Fruit fly (Drosophila melanogaster) whole organism, prepupa: ENCODE measurements around the gene CG14079.
A peak's percentile ranks its signal among the peaks of the same experiment; 100 is the strongest.

Experiments
- CG10631 ChIP-seq: fragments of 200-800 bp; sonication (Bioruptor generic); optimal IDR thresholded peaks from 2 replicates; lab custom pipeline; 2016; ENCODE audit warnings: missing biosample characterization, missing genetic modification characterization
- CG10669 ChIP-seq: fragments of 200-800 bp; sonication (Bioruptor generic); optimal IDR thresholded peaks from 3 replicates; lab custom pipeline; 2018; ENCODE audit warnings: missing biosample characterization, mild to moderate bottlenecking, missing genetic modification characterization, moderate library complexity
- CG11294 ChIP-seq: fragments of 200-800 bp; sonication (Bioruptor generic); IDR thresholded peaks from 2 replicates; pipeline ENCODE4 v1.3.6; 2022; ENCODE audit warnings: missing biosample characterization, missing genetic modification characterization
- CG11762 ChIP-seq: fragments of 200-800 bp; sonication (Bioruptor generic); optimal IDR thresholded peaks from 3 replicates; lab custom pipeline; 2016; ENCODE audit warnings: missing biosample characterization, missing genetic modification characterization; ENCODE audit not compliant: insufficient read depth
- CG11902 ChIP-seq: fragments of 200-800 bp; sonication (Bioruptor generic); optimal IDR thresholded peaks from 3 replicates; lab custom pipeline; 2016; ENCODE audit warnings: missing biosample characterization, missing genetic modification characterization
- CG15336 ChIP-seq: fragments of 200-800 bp; sonication (Bioruptor generic); IDR thresholded peaks from 2 replicates; pipeline ENCODE4 v1.3.6; 2022; ENCODE audit warnings: missing biosample characterization, missing genetic modification characterization
- CG1621 ChIP-seq: fragments of 200-800 bp; sonication (Bioruptor generic); optimal IDR thresholded peaks from 3 replicates; lab custom pipeline; 2018; ENCODE audit warnings: missing biosample characterization, mild to moderate bottlenecking, missing genetic modification characterization
- CG16779 ChIP-seq: fragments of 200-800 bp; sonication (Bioruptor generic); optimal IDR thresholded peaks from 3 replicates; lab custom pipeline; 2017; ENCODE audit warnings: missing biosample characterization, mild to moderate bottlenecking, missing genetic modification characterization
- CG32006 ChIP-seq: fragments of 200-800 bp; sonication (Bioruptor generic); optimal IDR thresholded peaks from 3 replicates; lab custom pipeline; 2017; ENCODE audit warnings: missing biosample characterization, mild to moderate bottlenecking, missing genetic modification characterization
- CG34406 ChIP-seq: fragments of 200-800 bp; sonication (Bioruptor generic); optimal IDR thresholded peaks from 3 replicates; lab custom pipeline; 2016; ENCODE audit warnings: missing biosample characterization, missing genetic modification characterization
- CG6163 ChIP-seq: fragments of 200-800 bp; sonication (Bioruptor generic); IDR thresholded peaks from 3 replicates; pipeline ENCODE4 v1.3.6; 2022; ENCODE audit warnings: missing biosample characterization, missing genetic modification characterization
- CG6276 ChIP-seq: fragments of 200-800 bp; sonication (Bioruptor generic); optimal IDR thresholded peaks from 2 replicates; lab custom pipeline; 2017; ENCODE audit warnings: missing biosample characterization, mild to moderate bottlenecking, missing genetic modification characterization
- CG6792 ChIP-seq: fragments of 200-800 bp; sonication (Bioruptor generic); optimal IDR thresholded peaks from 3 replicates; lab custom pipeline; 2016; ENCODE audit warnings: missing biosample characterization, missing genetic modification characterization
- CG6808 ChIP-seq: fragments of 200-800 bp; sonication (Bioruptor generic); optimal IDR thresholded peaks from 3 replicates; lab custom pipeline; 2017; ENCODE audit warnings: missing biosample characterization, missing genetic modification characterization, mild to moderate bottlenecking, moderate library complexity, missing genetic modification reagents
- CG6854 ChIP-seq: fragments of 200-800 bp; sonication (Bioruptor generic); optimal IDR thresholded peaks from 2 replicates; lab custom pipeline; 2017; ENCODE audit warnings: missing biosample characterization, mild to moderate bottlenecking, missing genetic modification characterization
- CG8119 ChIP-seq: fragments of 200-800 bp; sonication (Bioruptor generic); IDR thresholded peaks from 3 replicates; pipeline ENCODE4 v1.3.6; 2022; ENCODE audit warnings: missing biosample characterization, missing genetic modification characterization
- CG8319 ChIP-seq: fragments of 200-800 bp; sonication (Bioruptor generic); optimal IDR thresholded peaks from 3 replicates; lab custom pipeline; 2016; ENCODE audit warnings: missing biosample characterization, missing genetic modification characterization
- CG8632 ChIP-seq: fragments of 200-800 bp; sonication (Bioruptor generic); optimal IDR thresholded peaks from 3 replicates; lab custom pipeline; 2016; ENCODE audit warnings: missing biosample characterization, missing genetic modification characterization
- CG9139 ChIP-seq: fragments of 200-800 bp; sonication (Bioruptor generic); optimal IDR thresholded peaks from 3 replicates; lab custom pipeline; 2017; ENCODE audit warnings: missing biosample characterization, mild to moderate bottlenecking, missing genetic modification characterization
- Eip75B ChIP-seq: fragments of 200-800 bp; sonication (Bioruptor generic); optimal IDR thresholded peaks from 3 replicates; lab custom pipeline; 2016; ENCODE audit warnings: missing biosample characterization, missing genetic modification characterization
- Eip78C ChIP-seq: fragments of 200-800 bp; sonication (Bioruptor generic); peaks from one replicate; lab custom pipeline; 2016; ENCODE audit warnings: missing biosample characterization, missing genetic modification characterization
- Eip93F ChIP-seq: fragments of 200-800 bp; sonication (Bioruptor generic); optimal IDR thresholded peaks from 2 replicates; lab custom pipeline; 2016; ENCODE audit warnings: missing biosample characterization, mild to moderate bottlenecking, missing genetic modification characterization
- Ets21C ChIP-seq: fragments of 200-800 bp; sonication (Bioruptor generic); optimal IDR thresholded peaks from 3 replicates; lab custom pipeline; 2016; ENCODE audit warnings: missing biosample characterization, missing genetic modification characterization
- Ets96B ChIP-seq: fragments of 200-800 bp; optimal IDR thresholded peaks from 2 replicates; lab custom pipeline; 2019; ENCODE audit warnings: missing biosample characterization, mild to moderate bottlenecking, missing genetic modification characterization, moderate library complexity
- Gug ChIP-seq: fragments of 200-800 bp; sonication (Bioruptor generic); IDR thresholded peaks from 2 replicates; pipeline ENCODE4 v1.3.6; 2022; ENCODE audit warnings: missing biosample characterization, missing genetic modification characterization
- Hr38 ChIP-seq: sonication (Bioruptor generic); optimal IDR thresholded peaks from 2 replicates; lab custom pipeline; 2016; ENCODE audit warnings: missing biosample characterization, missing genetic modification characterization
- Hr39 ChIP-seq: fragments of 200-800 bp; sonication (Bioruptor generic); optimal IDR thresholded peaks from 2 replicates; lab custom pipeline; 2016; ENCODE audit warnings: missing biosample characterization, missing genetic modification characterization
- Hr4 ChIP-seq: fragments of 200-800 bp; sonication (Bioruptor generic); optimal IDR thresholded peaks from 3 replicates; lab custom pipeline; 2016; ENCODE audit warnings: missing biosample characterization, missing genetic modification characterization
- Lpt ChIP-seq: fragments of 200-800 bp; sonication (Bioruptor generic); optimal IDR thresholded peaks from 3 replicates; lab custom pipeline; 2016; ENCODE audit warnings: missing biosample characterization, missing genetic modification characterization
- Met ChIP-seq: fragments of 200-800 bp; sonication (Bioruptor generic); optimal IDR thresholded peaks from 3 replicates; lab custom pipeline; 2016; ENCODE audit warnings: missing biosample characterization, missing genetic modification characterization
- OdsH ChIP-seq: fragments of 200-800 bp; sonication (Bioruptor generic); optimal IDR thresholded peaks from 3 replicates; lab custom pipeline; 2016; ENCODE audit warnings: missing biosample characterization, missing genetic modification characterization
- Sox102F ChIP-seq: fragments of 200-800 bp; sonication (Bioruptor generic); optimal IDR thresholded peaks from 2 replicates; lab custom pipeline; 2016; ENCODE audit warnings: missing biosample characterization, mild to moderate bottlenecking, missing genetic modification characterization
- Sox14 ChIP-seq: fragments of 200-800 bp; sonication (Bioruptor generic); optimal IDR thresholded peaks from 3 replicates; lab custom pipeline; 2016; ENCODE audit warnings: missing biosample characterization, missing genetic modification characterization
- Sox15 ChIP-seq: fragments of 200-800 bp; sonication (Bioruptor generic); optimal IDR thresholded peaks from 3 replicates; lab custom pipeline; 2016; ENCODE audit warnings: missing biosample characterization, missing genetic modification characterization
- achi ChIP-seq: fragments of 200-800 bp; sonication (Bioruptor generic); optimal IDR thresholded peaks from 3 replicates; lab custom pipeline; 2016; ENCODE audit warnings: missing biosample characterization, missing genetic modification characterization
- acj6 ChIP-seq: fragments of 200-800 bp; sonication (Bioruptor generic); optimal IDR thresholded peaks from 3 replicates; lab custom pipeline; 2016; ENCODE audit warnings: missing biosample characterization, missing genetic modification characterization
- cyc ChIP-seq: fragments of 200-800 bp; sonication (Bioruptor generic); optimal IDR thresholded peaks from 3 replicates; lab custom pipeline; 2016; ENCODE audit warnings: missing biosample characterization, missing genetic modification characterization
- dac ChIP-seq: fragments of 200-800 bp; sonication (Bioruptor generic); optimal IDR thresholded peaks from 2 replicates; lab custom pipeline; 2017; ENCODE audit warnings: missing biosample characterization, mild to moderate bottlenecking, missing genetic modification characterization
- dsx ChIP-seq: fragments of 200-800 bp; optimal IDR thresholded peaks from 3 replicates; lab custom pipeline; 2019; ENCODE audit warnings: missing biosample characterization, mild to moderate bottlenecking, missing genetic modification characterization, moderate library complexity; ENCODE audit not compliant: poor library complexity, severe bottlenecking
- eg ChIP-seq: fragments of 200-800 bp; sonication (Bioruptor generic); IDR thresholded peaks from 3 replicates; pipeline ENCODE4 v1.3.6; 2022; ENCODE audit warnings: missing biosample characterization, missing genetic modification characterization
- esn ChIP-seq: fragments of 200-800 bp; sonication (Bioruptor generic); optimal IDR thresholded peaks from 2 replicates; lab custom pipeline; 2016; ENCODE audit warnings: missing biosample characterization, mild to moderate bottlenecking, missing genetic modification characterization, moderate library complexity
- fd59A ChIP-seq: fragments of 200-800 bp; sonication (Bioruptor generic); optimal IDR thresholded peaks from 2 replicates; lab custom pipeline; 2017; ENCODE audit warnings: missing biosample characterization, mild to moderate bottlenecking, missing genetic modification characterization, missing genetic modification reagents
- fd85E ChIP-seq: fragments of 200-800 bp; sonication (Bioruptor generic); optimal IDR thresholded peaks from 3 replicates; lab custom pipeline; 2016; ENCODE audit warnings: missing biosample characterization, missing genetic modification characterization
- fkh ChIP-seq: fragments of 200-800 bp; sonication (Bioruptor generic); optimal IDR thresholded peaks from 3 replicates; lab custom pipeline; 2017; ENCODE audit warnings: missing biosample characterization, mild to moderate bottlenecking, missing genetic modification characterization, moderate library complexity
- lz ChIP-seq: fragments of 200-800 bp; sonication (Bioruptor generic); optimal IDR thresholded peaks from 3 replicates; lab custom pipeline; 2016; ENCODE audit warnings: missing biosample characterization, missing genetic modification characterization
- net ChIP-seq: fragments of 200-800 bp; sonication (Bioruptor generic); optimal IDR thresholded peaks from 3 replicates; lab custom pipeline; 2016; ENCODE audit warnings: missing biosample characterization, missing genetic modification characterization
- pdm3 ChIP-seq: fragments of 200-800 bp; sonication (Bioruptor generic); optimal IDR thresholded peaks from 3 replicates; lab custom pipeline; 2016; ENCODE audit warnings: missing biosample characterization, missing genetic modification characterization
- salr ChIP-seq, 2 experiments: fragments of 200-800 bp; sonication (Bioruptor generic); optimal IDR thresholded peaks; 3 replicates each; lab custom pipeline; 2016 to 2018; ENCODE audit warnings: missing biosample characterization in 2 of 2, missing genetic modification characterization in 2 of 2, mild to moderate bottlenecking in 1 of 2
- spab ChIP-seq: fragments of 200-800 bp; sonication (Bioruptor generic); optimal IDR thresholded peaks from 2 replicates; lab custom pipeline; 2017; ENCODE audit warnings: missing biosample characterization, mild to moderate bottlenecking, missing genetic modification characterization, missing genetic modification reagents
- ss ChIP-seq, 2 experiments: fragments of 200-800 bp; sonication (Bioruptor generic); optimal IDR thresholded peaks; 2 replicates in 1 of 2; 3 replicates in 1 of 2; lab custom pipeline; 2017 to 2018; ENCODE audit warnings: mild to moderate bottlenecking in 2 of 2, missing biosample characterization in 2 of 2, missing genetic modification characterization in 2 of 2, moderate library complexity in 1 of 2
- topi ChIP-seq: fragments of 200-800 bp; sonication (Bioruptor generic); optimal IDR thresholded peaks from 3 replicates; lab custom pipeline; 2016; ENCODE audit warnings: missing biosample characterization, missing genetic modification characterization
- vri ChIP-seq: fragments of 200-800 bp; sonication (Bioruptor generic); optimal IDR thresholded peaks from 3 replicates; lab custom pipeline; 2016; ENCODE audit warnings: missing biosample characterization, mild to moderate bottlenecking, missing genetic modification characterization

The CG14079 gene

dm6 chr3L:19097665-19098082, at the start of gene CG14079, which contains the start of gene Naxd:
TSS of gene CG14079 (plus strand) at chr3L:19097999.
TSS of gene Naxd (minus strand) at chr3L:19097709.
- TF ChIP-seq OdsH (GFP tag; lab: Kevin White, UChicago), result peak; percentile 91
- TF ChIP-seq CG9139 (GFP tag; lab: Kevin White, UChicago), result no peak
- TF ChIP-seq Hr38 (GFP tag; lab: Kevin White, UChicago), result no peak
- TF ChIP-seq dac (GFP tag; lab: Kevin White, UChicago), result no peak
- no peak for TF ChIP-seq spab (GFP tag; lab: Kevin White, UChicago)
- TF ChIP-seq Ets96B (tag; lab: Kevin White, UChicago), result peak; percentile 83
- TF ChIP-seq CG11762 (GFP tag; lab: Kevin White, UChicago), result peak; percentile 35
- peak; percentile 92 for TF ChIP-seq CG10631
- TF ChIP-seq CG6792 (GFP tag; lab: Kevin White, UChicago), result peak; percentile 80
- TF ChIP-seq CG32006, result peak; percentile 91
- peak; percentile 77 for TF ChIP-seq Hr39 (GFP tag; lab: Kevin White, UChicago)
- peak; percentile 83 for TF ChIP-seq net (GFP tag; lab: Kevin White, UChicago)
- TF ChIP-seq esn (GFP tag; lab: Kevin White, UChicago), result peak; percentile 80
- peak; percentile 52 for TF ChIP-seq CG11902
- peak in 1 of 2 experiments; percentile 76 for TF ChIP-seq salr (GFP tag; optimal IDR thresholded peaks at IDR 0.05; lab: Kevin White, UChicago)
- TF ChIP-seq lz, result peak; percentile 70
- no peak for TF ChIP-seq CG6854 (GFP tag; lab: Kevin White, UChicago)
- TF ChIP-seq Ets21C (GFP tag; lab: Kevin White, UChicago), result peak; percentile 59
- peak; percentile 69; the same call in 1 of the 2 replicates for TF ChIP-seq CG11294 (GFP tag; lab: Robert Waterston, UW)
- peak; percentile 88 for TF ChIP-seq dsx (GFP tag; lab: Kevin White, UChicago)
- TF ChIP-seq Eip75B (GFP tag; lab: Kevin White, UChicago), result peak; percentile 74
- TF ChIP-seq CG6163 (GFP tag; lab: Robert Waterston, UW), result peak; percentile 83
- peak; percentile 60 for TF ChIP-seq CG6808 (GFP tag; lab: Kevin White, UChicago)
- peak; percentile 90 for TF ChIP-seq CG8119 (GFP tag; lab: Robert Waterston, UW)
- no peak for TF ChIP-seq Sox102F
- TF ChIP-seq eg (GFP tag; lab: Robert Waterston, UW), result peak; percentile 86
- peak; percentile 76 for TF ChIP-seq CG8632 (GFP tag; lab: Kevin White, UChicago)
- TF ChIP-seq cyc (GFP tag; lab: Kevin White, UChicago), result peak; percentile 61
- TF ChIP-seq Sox14 (GFP tag; lab: Kevin White, UChicago), result peak; percentile 92
- peak; percentile 72 for TF ChIP-seq Met (GFP tag; lab: Kevin White, UChicago)
- TF ChIP-seq Gug (GFP tag; lab: Robert Waterston, UW), result peak; percentile 83
- peak; percentile 60 for TF ChIP-seq fkh (GFP tag; lab: Kevin White, UChicago)
- TF ChIP-seq CG34406, result peak; percentile 74
- TF ChIP-seq CG10669 (GFP tag; lab: Kevin White, UChicago), result peak; percentile 51
- TF ChIP-seq CG6276, result no peak
- peak; percentile 65 for TF ChIP-seq Lpt
- TF ChIP-seq Eip78C, result peak; percentile 93
- peak; percentile 17 for TF ChIP-seq Eip93F
- TF ChIP-seq ss (GFP tag; optimal IDR thresholded peaks at IDR 0.05; lab: Kevin White, UChicago), result no peak
- peak; percentile 88 for TF ChIP-seq CG15336
- no peak for TF ChIP-seq vri (GFP tag; lab: Kevin White, UChicago)
- peak; percentile 81 for TF ChIP-seq pdm3
- no peak for TF ChIP-seq fd85E
- TF ChIP-seq Hr4 (GFP tag; lab: Kevin White, UChicago), result peak; percentile 87
- peak; percentile 83 for TF ChIP-seq achi (GFP tag; lab: Kevin White, UChicago)
- peak; percentile 67 for TF ChIP-seq CG8319 (GFP tag; lab: Kevin White, UChicago)
- peak; percentile 66 for TF ChIP-seq fd59A (GFP tag; lab: Kevin White, UChicago)
- TF ChIP-seq topi (GFP tag; lab: Kevin White, UChicago), result peak; percentile 69
- TF ChIP-seq Sox15 (GFP tag; lab: Kevin White, UChicago), result peak; percentile 77
- TF ChIP-seq acj6, result peak; percentile 87
- TF ChIP-seq CG16779 (tag; lab: Kevin White, UChicago), result peak; percentile 62
- no peak for TF ChIP-seq CG1621 (tag; lab: Kevin White, UChicago)
